Fruit fly (Drosophila melanogaster) whole organism: Measurements from ENCODE around the gene CG6693.

ENCODE experiments used
- CG8478 ChIP-seq: fragments of >200 bp; optimal IDR thresholded peaks from 2 replicates; lab custom pipeline; 2018; ENCODE audit warnings: inconsistent platforms
- Dll ChIP-seq: fragments of >200 bp; optimal IDR thresholded peaks from 2 replicates; lab custom pipeline; 2017
- EcR ChIP-seq, 2 experiments: fragments of >200 bp; optimal IDR thresholded peaks; 2 replicates each; lab custom pipeline; 2017; ENCODE audit warnings: missing biosample characterization in 2 of 2, missing genetic modification characterization in 2 of 2, missing genetic modification reagents in 2 of 2
- pan ChIP-seq: fragments of >200 bp; optimal IDR thresholded peaks from 2 replicates; lab custom pipeline; 2017
- psq ChIP-seq: fragments of >200 bp; optimal IDR thresholded peaks from 2 replicates; lab custom pipeline; 2017
- usp ChIP-seq: fragments of >200 bp; optimal IDR thresholded peaks from 2 replicates; lab custom pipeline; 2017; ENCODE audit warnings: missing biosample characterization, missing genetic modification characterization, mixed read lengths

dm6 chr3R:11175308-11175707 is 46.1 kb downstream of the CG6693 start, which contains the start of the genes Ugt304A1 and Ugt303A1:
- TF ChIP-seq pan (no peak), psq (lab: Kevin White, UChicago) (no peak), Dll (lab: Kevin White, UChicago) (no peak), CG8478 (no peak), usp (GFP tag; lab: Kevin White, UChicago) (no peak), EcR (GFP tag; optimal IDR thresholded peaks at IDR 0.05; lab: Kevin White, UChicago) (no peak)
